Fruit fly (Drosophila melanogaster): ENCODE results near the gene CG18809.

CG18809 gene

DNA sequence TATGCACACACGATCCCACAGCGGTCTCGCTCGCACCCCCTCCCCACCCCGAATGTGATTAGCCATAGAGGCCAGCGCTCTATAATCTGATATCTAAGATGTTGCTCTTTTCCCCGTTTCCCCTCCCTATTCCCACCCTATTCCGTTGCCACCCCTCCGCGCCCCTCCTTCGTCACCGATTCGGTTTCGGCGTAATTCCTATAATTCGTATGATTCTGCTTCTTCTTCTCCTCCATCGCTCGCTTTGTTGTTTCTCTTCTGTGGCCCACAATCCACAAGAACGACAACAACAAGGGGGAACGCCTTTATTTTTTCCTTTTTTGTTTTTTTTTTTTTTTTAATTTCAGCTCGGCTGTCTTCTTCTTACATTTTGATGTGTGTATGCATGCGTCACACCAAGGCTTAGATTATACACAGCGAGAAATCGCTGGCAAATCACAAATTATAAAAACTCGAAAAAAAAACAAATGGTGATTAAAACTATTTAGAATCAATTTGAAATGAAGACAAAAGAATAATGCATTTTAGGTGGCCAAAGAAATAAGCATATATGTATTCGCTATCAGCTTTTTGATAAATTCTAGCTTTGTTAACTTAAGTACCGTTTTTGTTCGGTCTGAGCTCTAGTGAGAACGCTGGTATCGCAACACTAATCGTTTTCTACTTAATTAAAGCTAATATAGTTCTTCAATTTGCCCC lies 25.8 kb upstream of the CG18809 start (continued):
- TF ChIP-seq zen (tag; optimal IDR thresholded peaks at IDR 0.05): peak; percentile 77
- peak; percentile 58 for TF ChIP-seq Spps (tag; optimal IDR thresholded peaks at IDR 0.05)
- TF ChIP-seq en (GFP tag; optimal IDR thresholded peaks at IDR 0.05): peak; percentile 9
- no peak for TF ChIP-seq danr (GFP tag; IDR thresholded peaks at IDR 0.05)
- peak; percentile 32 for TF ChIP-seq CG11504 (tag; optimal IDR thresholded peaks at IDR 0.05)
- TF ChIP-seq bcd (GFP tag; optimal IDR thresholded peaks at IDR 0.05): peak; percentile 13
- peak; percentile 94 for TF ChIP-seq sens (GFP tag)
- no peak for TF ChIP-seq salm (tag; optimal IDR thresholded peaks at IDR 0.05)
- TF ChIP-seq oc (tag; optimal IDR thresholded peaks at IDR 0.05): peak; percentile 77
- no peak for TF ChIP-seq z (GFP tag; IDR thresholded peaks at IDR 0.05)
- no peak for TF ChIP-seq CG15073 (GFP tag; optimal IDR thresholded peaks at IDR 0.05)
- no peak for TF ChIP-seq Kr (GFP tag; optimal IDR thresholded peaks at IDR 0.05)
- no peak for TF ChIP-seq tgo (GFP tag; IDR thresholded peaks at IDR 0.05)
- peak; percentile 6 for TF ChIP-seq CG15011 (GFP tag; optimal IDR thresholded peaks at IDR 0.05)
- TF ChIP-seq ATbp (GFP tag; optimal IDR thresholded peaks at IDR 0.05): peak; percentile 25
- no peak for TF ChIP-seq gfzf (GFP tag; optimal IDR thresholded peaks at IDR 0.05)
- no peak for TF ChIP-seq Abd-B (GFP tag; optimal IDR thresholded peaks at IDR 0.05)
- TF ChIP-seq gro (GFP tag; optimal IDR thresholded peaks at IDR 0.05): no peak
- TF ChIP-seq CG9609 (GFP tag; optimal IDR thresholded peaks at IDR 0.05): no peak
- no peak for TF ChIP-seq CG1792 (GFP tag; optimal IDR thresholded peaks at IDR 0.05)
- TF ChIP-seq D19B (GFP tag; optimal IDR thresholded peaks at IDR 0.05): no peak
- TF ChIP-seq croc (GFP tag; conservative IDR thresholded peaks at IDR 0.05): 0 out of 3 replicates have a peak, but pooled peaks have one; percentile 23
- TF ChIP-seq Dfd (GFP tag; optimal IDR thresholded peaks at IDR 0.05): no peak
- peak; percentile 32 for TF ChIP-seq CG17359 (tag; optimal IDR thresholded peaks at IDR 0.05)
- TF ChIP-seq NK7.1 (GFP tag; optimal IDR thresholded peaks at IDR 0.05): peak; percentile 6
- no peak for TF ChIP-seq CG43689 (GFP tag; IDR thresholded peaks at IDR 0.05)
- no peak for TF ChIP-seq CG11085 (GFP tag; IDR thresholded peaks at IDR 0.05)
- no peak for TF ChIP-seq Lhr (GFP tag; optimal IDR thresholded peaks at IDR 0.05)
- TF ChIP-seq sim (GFP tag; IDR thresholded peaks at IDR 0.05): peak; percentile 48; the same call in 1 of the 2 replicates
- peak; percentile 9 for TF ChIP-seq CG12744 (GFP tag; optimal IDR thresholded peaks at IDR 0.05)
- peak; percentile 71 for TF ChIP-seq CG9727 (GFP tag; optimal IDR thresholded peaks at IDR 0.05)
- TF ChIP-seq Fer2 (tag; optimal IDR thresholded peaks at IDR 0.05): no peak
- no peak for TF ChIP-seq Hr78 (GFP tag; optimal IDR thresholded peaks at IDR 0.05)
- TF ChIP-seq Hr51 (GFP tag; optimal IDR thresholded peaks at IDR 0.05): no peak
- TF ChIP-seq crp (GFP tag; optimal IDR thresholded peaks at IDR 0.05): no peak
- no peak for TF ChIP-seq Lpt (GFP tag; optimal IDR thresholded peaks at IDR 0.05)
- TF ChIP-seq CG34422 (GFP tag; IDR thresholded peaks at IDR 0.05): peak; percentile 39; the same call in 1 of the 3 replicates
- peak; percentile 25 for TF ChIP-seq CG1602 (GFP tag; optimal IDR thresholded peaks at IDR 0.05)
- no peak for TF ChIP-seq rib (GFP tag; IDR thresholded peaks at IDR 0.05)
- TF ChIP-seq cad (GFP tag; optimal IDR thresholded peaks at IDR 0.05): no peak
- no peak for TF ChIP-seq HLHmδ (GFP tag; optimal IDR thresholded peaks at IDR 0.05)
- TF ChIP-seq ci (GFP tag; IDR thresholded peaks at IDR 0.05): peak; percentile 67; the same call in 2 of the 3 replicates
- TF ChIP-seq CG34224 (GFP tag; IDR thresholded peaks at IDR 0.05; ENCODE audit: partially characterized antibody): no peak
- peak; percentile 46 for TF ChIP-seq D19A (tag; optimal IDR thresholded peaks at IDR 0.05)
- peak; percentile 72 for TF ChIP-seq CG17385 (GFP tag; optimal IDR thresholded peaks at IDR 0.05)
- no peak for TF ChIP-seq gsb (GFP tag; IDR thresholded peaks at IDR 0.05)
- TF ChIP-seq chif (GFP tag; optimal IDR thresholded peaks at IDR 0.05): peak in 1 of 2 experiments; percentile 59
- TF ChIP-seq usp (GFP tag; optimal IDR thresholded peaks at IDR 0.05): no peak
- TF ChIP-seq Ets65A (GFP tag): peak; percentile 74
- TF ChIP-seq tll (GFP tag; optimal IDR thresholded peaks at IDR 0.05): no peak

All from whole organism, embryonic.